Worm (Caenorhabditis elegans): ENCODE measurements around the gene suca-1.

suca-1 gene

DNA sequence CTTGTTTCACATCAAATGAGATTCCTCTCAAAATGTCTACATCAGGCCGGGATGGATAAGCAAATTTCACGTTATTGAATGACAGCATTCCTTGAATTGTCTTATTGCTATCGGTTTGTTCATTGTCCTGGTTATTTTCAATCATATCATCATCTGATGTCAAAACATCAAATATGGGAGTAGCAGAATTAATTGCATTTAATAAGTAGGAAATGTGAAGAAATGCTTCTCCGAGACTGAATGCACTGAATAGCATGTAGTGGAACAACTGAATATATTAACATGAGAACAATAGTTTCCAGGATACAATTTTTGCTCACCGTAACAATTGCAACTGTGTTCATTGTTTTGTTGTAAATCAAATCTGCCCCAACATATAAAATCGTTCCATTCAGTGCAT lies 37.3 kb downstream of the suca-1 start:
- TF ChIP-seq F13C5.2 (tag; optimal IDR thresholded peaks at IDR 0.05) = no peak

DNA sequence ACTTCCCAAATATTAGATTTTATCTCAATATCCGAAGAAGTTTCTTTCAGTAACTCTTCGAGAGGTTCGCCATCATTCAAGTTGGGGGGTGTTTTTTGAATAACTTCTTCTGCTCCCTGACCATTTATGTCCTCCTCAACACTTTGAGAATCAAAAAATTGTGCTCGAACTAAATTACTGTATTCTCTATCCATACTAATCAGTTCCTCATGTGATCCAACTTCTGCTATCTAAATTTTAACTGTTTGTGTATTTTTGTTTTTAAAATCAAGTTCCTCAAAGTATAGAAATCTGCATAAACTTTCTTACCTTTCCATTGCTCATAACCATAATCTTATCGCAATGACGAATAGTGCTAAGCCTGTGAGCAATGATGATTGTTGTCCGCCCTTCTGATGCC lies 38.2 kb downstream of the suca-1 start:
- no peak for TF ChIP-seq hnd-1 (tag; optimal IDR thresholded peaks at IDR 0.05)
- no peak for TF ChIP-seq ceh-36 (tag; optimal IDR thresholded peaks at IDR 0.05)

ce11 chrX:10859622-10860021 lies 40.3 kb downstream of the suca-1 start:
- TF ChIP-seq hmg-4 (GFP tag; optimal IDR thresholded peaks at IDR 0.05) (no peak), tbx-11 (GFP tag; IDR thresholded peaks at IDR 0.05) (no peak)

DNA sequence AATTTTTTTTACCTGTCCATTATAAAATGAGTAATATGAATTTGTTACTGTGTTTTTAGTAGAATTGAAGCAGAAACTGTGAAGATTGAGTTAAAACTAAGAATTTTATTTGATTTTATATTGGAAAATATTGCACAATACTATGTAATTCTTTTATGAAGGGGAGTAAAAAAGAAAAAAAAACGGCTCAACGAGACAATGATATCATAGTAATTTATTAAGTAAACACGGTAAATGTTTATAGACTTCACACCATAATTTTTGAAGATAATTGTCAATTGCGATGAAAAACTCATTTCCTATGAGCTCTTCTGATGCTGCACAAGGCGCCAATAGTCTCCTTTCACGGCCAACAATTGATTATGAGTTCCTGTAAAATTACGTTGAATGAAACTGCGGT lies 40.7 kb downstream of the suca-1 start, which contains the start of gene pgp-5:
Gene pgp-5 (minus strand): TSS at position 87 of the 400 bp plus-strand sequence.
- no peak for TF ChIP-seq F13C5.2 (tag; optimal IDR thresholded peaks at IDR 0.05)
- no peak for TF ChIP-seq tbx-11 (GFP tag; IDR thresholded peaks at IDR 0.05)
- TF ChIP-seq B0310.2 (tag; optimal IDR thresholded peaks at IDR 0.05) = no peak
- TF ChIP-seq flt-1 (GFP tag; IDR thresholded peaks at IDR 0.05) = no peak
- TF ChIP-seq sea-1 (GFP tag; conservative IDR thresholded peaks at IDR 0.05) = no peak
- TF ChIP-seq tra-4 (tag; optimal IDR thresholded peaks at IDR 0.05) = no peak
- TF ChIP-seq hmbx-1 (tag; optimal IDR thresholded peaks at IDR 0.05) = no peak
- no peak for TF ChIP-seq hnd-1 (tag; optimal IDR thresholded peaks at IDR 0.05)
- TF ChIP-seq aly-1 (tag; optimal IDR thresholded peaks at IDR 0.05) = no peak

ce11 chrX:10853271-10853670 lies 46.6 kb downstream of the suca-1 start:
- TF ChIP-seq flt-1 (GFP tag; IDR thresholded peaks at IDR 0.05) (no peak), sea-1 (GFP tag; conservative IDR thresholded peaks at IDR 0.05) (no peak), ceh-36 (tag; optimal IDR thresholded peaks at IDR 0.05) (no peak), pes-1 (GFP tag; IDR thresholded peaks at IDR 0.05) (no peak), scrt-1 (GFP tag; IDR thresholded peaks at IDR 0.05) (no peak), hmg-4 (GFP tag; optimal IDR thresholded peaks at IDR 0.05) (no peak), hnd-1 (tag; optimal IDR thresholded peaks at IDR 0.05) (no peak), ets-7 (tag; optimal IDR thresholded peaks at IDR 0.05) (no peak), F13C5.2 (tag; optimal IDR thresholded peaks at IDR 0.05) (no peak), ama-1 (optimal IDR thresholded peaks at IDR 0.05) (no peak), hmbx-1 (tag; optimal IDR thresholded peaks at IDR 0.05) (no peak), aly-1 (tag; optimal IDR thresholded peaks at IDR 0.05) (no peak), ceh-13 (GFP tag; optimal IDR thresholded peaks at IDR 0.05) (no peak), tbx-11 (GFP tag; IDR thresholded peaks at IDR 0.05) (no peak), tra-4 (tag; optimal IDR thresholded peaks at IDR 0.05) (no peak), tbx-37 (GFP tag; conservative IDR thresholded peaks at IDR 0.05) (no peak)

DNA sequence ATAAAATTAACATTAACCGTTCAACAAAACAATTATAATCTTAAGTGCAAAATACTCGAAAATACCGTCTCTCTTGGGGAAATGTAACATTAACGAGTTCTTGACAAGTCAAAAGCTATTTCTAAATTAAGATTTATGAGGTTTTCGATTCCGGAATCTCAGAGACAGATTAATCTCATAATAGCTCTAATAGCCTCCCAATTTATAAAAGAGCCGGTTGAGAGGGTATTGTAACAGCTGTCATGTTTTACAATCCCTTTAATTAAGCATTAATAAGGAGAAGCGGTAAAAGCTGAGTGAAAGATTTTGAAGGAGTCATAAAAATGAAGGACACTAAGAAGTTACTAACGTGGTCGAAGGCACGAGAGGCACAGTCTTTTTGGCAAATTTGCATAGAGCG lies 48.2 kb downstream of the suca-1 start:
- TF ChIP-seq ets-7 (tag; optimal IDR thresholded peaks at IDR 0.05) (no peak), hmbx-1 (tag; optimal IDR thresholded peaks at IDR 0.05) (no peak), flt-1 (GFP tag; IDR thresholded peaks at IDR 0.05) (no peak), hnd-1 (tag; optimal IDR thresholded peaks at IDR 0.05) (no peak), tra-4 (tag; optimal IDR thresholded peaks at IDR 0.05) (no peak), B0310.2 (tag; optimal IDR thresholded peaks at IDR 0.05) (no peak), scrt-1 (GFP tag; IDR thresholded peaks at IDR 0.05) (no peak), hmg-4 (GFP tag; optimal IDR thresholded peaks at IDR 0.05) (no peak)

DNA sequence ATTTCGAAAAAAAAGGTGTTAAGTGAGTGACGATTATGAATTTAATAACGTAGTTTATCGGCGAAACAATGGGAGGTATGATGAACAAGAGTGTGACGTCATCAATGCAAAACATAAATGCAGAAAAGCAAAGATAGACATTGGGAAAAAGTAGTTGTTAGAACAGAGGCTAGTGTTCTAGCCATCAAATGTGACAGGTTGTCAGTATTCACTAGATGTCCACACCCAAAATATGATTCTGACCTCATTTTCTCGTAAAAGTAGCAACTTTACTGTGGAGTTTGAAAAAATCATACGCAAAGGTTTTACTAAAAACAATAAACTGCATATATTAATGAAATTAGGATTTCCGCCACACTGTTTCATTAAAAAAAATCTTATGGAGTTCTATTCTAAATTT lies 48.7 kb downstream of the suca-1 start:
- TF ChIP-seq ceh-13 (GFP tag; optimal IDR thresholded peaks at IDR 0.05) = no peak
- no peak for TF ChIP-seq hnd-1 (tag; optimal IDR thresholded peaks at IDR 0.05)
- TF ChIP-seq hmbx-1 (tag; optimal IDR thresholded peaks at IDR 0.05) = no peak
- no peak for TF ChIP-seq aly-1 (tag; optimal IDR thresholded peaks at IDR 0.05)
- TF ChIP-seq sea-1 (GFP tag; conservative IDR thresholded peaks at IDR 0.05) = no peak
- no peak for TF ChIP-seq pes-1 (GFP tag; IDR thresholded peaks at IDR 0.05)
- no peak for TF ChIP-seq F13C5.2 (tag; optimal IDR thresholded peaks at IDR 0.05)
- TF ChIP-seq hmg-4 (GFP tag; optimal IDR thresholded peaks at IDR 0.05) = no peak
- TF ChIP-seq tbx-11 (GFP tag; IDR thresholded peaks at IDR 0.05) = no peak
- TF ChIP-seq scrt-1 (GFP tag; IDR thresholded peaks at IDR 0.05) = no peak
- no peak for TF ChIP-seq tra-4 (tag; optimal IDR thresholded peaks at IDR 0.05)
